Worm (Caenorhabditis elegans) whole organism, L1 larva: ENCODE data around the gene tbb-2.

Experiments used
- dsc-1 ChIP-seq: sonication (generic microtip); optimal IDR thresholded peaks from 2 replicates; lab custom pipeline; 2016; ENCODE audit warnings: mild to moderate bottlenecking, missing genetic modification characterization, missing compliant biosample characterization
- elt-3 ChIP-seq, 6 experiments: fragments of 150-350 bp in 1 of 6; sonication (generic microtip); optimal IDR thresholded peaks; 2 replicates each; lab custom pipeline; 2017 to 2018; ENCODE audit warnings: missing biosample characterization in 6 of 6, missing genetic modification characterization in 6 of 6, inconsistent platforms in 1 of 6
- nhr-47 ChIP-seq: sonication (generic microtip); optimal IDR thresholded peaks from 2 replicates; lab custom pipeline; 2016; ENCODE audit warnings: mild to moderate bottlenecking, missing genetic modification characterization, moderate library complexity, missing compliant biosample characterization
- skn-1 ChIP-seq: fragments of 150-350 bp; optimal IDR thresholded peaks from 2 replicates; lab custom pipeline; 2014; ENCODE audit warnings: missing biosample characterization, missing genetic modification characterization
- sox-4 ChIP-seq: sonication (generic microtip); optimal IDR thresholded peaks from 2 replicates; lab custom pipeline; 2016; ENCODE audit warnings: missing genetic modification characterization, missing compliant biosample characterization

ce11 chrIII:3986368-3986767 lies 31.1 kb downstream of the tbb-2 start, which contains the start of gene Y1A5A.1:
- TF ChIP-seq dsc-1 (tag; lab: Kevin White, UChicago) (no peak), skn-1 (tag; lab: Kevin White, UChicago) (no peak), elt-3 (tag; optimal IDR thresholded peaks at IDR 0.05; lab: Kevin White, UChicago) (no peak), sox-4 (tag; lab: Kevin White, UChicago) (no peak), nhr-47 (no peak)
